Worm (Caenorhabditis elegans): Measurements from ENCODE around the gene kel-10.
A peak's percentile ranks its signal among the peaks of the same experiment; 100 is the strongest.

DNA sequence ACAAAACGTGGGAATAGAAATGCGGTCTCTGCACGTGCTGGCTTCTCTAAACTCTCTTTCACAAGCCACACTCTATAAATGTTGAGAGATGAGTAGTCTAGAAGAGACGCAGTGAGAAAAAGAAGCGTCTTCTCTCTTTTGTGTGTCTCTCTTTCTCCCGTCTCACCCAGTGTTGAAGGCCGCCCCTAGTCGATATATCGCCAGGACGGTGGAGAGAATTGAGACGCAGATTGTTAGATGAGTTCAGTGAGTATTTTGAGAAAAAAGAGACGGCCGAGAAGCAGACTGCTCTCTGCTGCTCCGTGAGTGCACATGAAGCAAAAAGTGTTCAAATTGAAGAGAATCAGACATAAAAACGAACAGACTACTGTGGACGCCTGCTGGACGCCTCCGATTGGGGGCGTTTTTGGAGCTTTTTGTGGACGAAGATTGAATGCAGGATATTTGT, 4.7 kb downstream of the kel-10 start:
- no peak for TF ChIP-seq pha-4 (tag; optimal IDR thresholded peaks at IDR 0.05)
- TF ChIP-seq ama-1 (optimal IDR thresholded peaks at IDR 0.05), result no peak
- peak; percentile 25 for TF ChIP-seq pax-1 (tag; optimal IDR thresholded peaks at IDR 0.05)
- peak; percentile 63 for TF ChIP-seq rnt-1 (tag; optimal IDR thresholded peaks at IDR 0.05)
- TF ChIP-seq pqm-1 (tag; optimal IDR thresholded peaks at IDR 0.05), result no peak
- TF ChIP-seq Y22D7AL.16 (tag; optimal IDR thresholded peaks at IDR 0.05), result no peak
- no peak for TF ChIP-seq pag-3 (tag; optimal IDR thresholded peaks at IDR 0.05; ENCODE audit: borderline replicate concordance)
- TF ChIP-seq ceh-14 (tag; optimal IDR thresholded peaks at IDR 0.05), result no peak
- no peak for TF ChIP-seq C38D4.7 (GFP tag; optimal IDR thresholded peaks at IDR 0.05)
